Worm (Caenorhabditis elegans) whole organism, young adult: ENCODE results near the gene W09G12.6.

Source experiments
- B0035.1 ChIP-seq: sonication (generic microtip); optimal IDR thresholded peaks from 2 replicates; lab custom pipeline; 2016; ENCODE audit warnings: missing genetic modification characterization, mild to moderate bottlenecking, missing compliant biosample characterization, missing genotype, missing genetic modification reagents
- B0261.1 ChIP-seq: sonication (generic microtip); optimal IDR thresholded peaks from 2 replicates; lab custom pipeline; 2016; ENCODE audit warnings: mild to moderate bottlenecking, missing genetic modification characterization, moderate library complexity, missing compliant biosample characterization
- Y53F4B.3 ChIP-seq: fragments of 200-800 bp; sonication (Bioruptor generic); IDR thresholded peaks from 2 replicates; pipeline ENCODE4 v1.3.6; 2022; ENCODE audit warnings: missing genetic modification reagents, missing genetic modification characterization, missing compliant biosample characterization
- ama-1 ChIP-seq, 3 experiments: fragments of 150-350 bp in 1 of 3; sonication (generic microtip) in 2 of 3; optimal IDR thresholded peaks; 2 replicates each; lab custom pipeline; 2014 to 2018; ENCODE audit warnings: missing biosample characterization in 2 of 3, missing genetic modification characterization in 2 of 3, missing genetic modification reagents in 2 of 3
- attf-3 ChIP-seq: fragments of 200-800 bp; sonication (Bioruptor generic); conservative IDR thresholded peaks from 2 replicates; pipeline ENCODE4 v1.3.6; 2022; ENCODE audit warnings: missing genetic modification reagents, missing genetic modification characterization, missing compliant biosample characterization
- attf-5 ChIP-seq: fragments of 200-800 bp; sonication (Bioruptor generic); optimal IDR thresholded peaks from 2 replicates; lab custom pipeline; 2018; ENCODE audit warnings: mild to moderate bottlenecking, missing genetic modification characterization, missing compliant biosample characterization
- gei-17 ChIP-seq: fragments of 200-800 bp; sonication (Bioruptor generic); optimal IDR thresholded peaks from 2 replicates; lab custom pipeline; 2018; ENCODE audit warnings: mild to moderate bottlenecking, missing genetic modification characterization, missing compliant biosample characterization
- him-1 ChIP-seq: sonication (generic microtip); optimal IDR thresholded peaks from 2 replicates; lab custom pipeline; 2016; ENCODE audit warnings: missing genotype, missing genetic modification reagents, missing genetic modification characterization, missing compliant biosample characterization
- lin-26 ChIP-seq: fragments of 200-800 bp; sonication (Bioruptor generic); IDR thresholded peaks from 2 replicates; pipeline ENCODE4 v1.3.6; 2022; ENCODE audit warnings: missing genetic modification reagents, missing genetic modification characterization, missing compliant biosample characterization
- rcor-1 ChIP-seq: fragments of 200-800 bp; sonication (Bioruptor generic); IDR thresholded peaks from 2 replicates; pipeline ENCODE4 v1.3.6; 2022; ENCODE audit warnings: missing genetic modification reagents, missing genetic modification characterization, missing compliant biosample characterization
- snpc-4 ChIP-seq, 5 experiments: fragments of 150-350 bp in 1 of 5; sonication (generic microtip) in 4 of 5; optimal IDR thresholded peaks; 2 replicates each; lab custom pipeline; 2014 to 2018; ENCODE audit warnings: missing genetic modification characterization in 5 of 5, missing biosample characterization in 3 of 5, antibody characterized with exemption in 2 of 5, mild to moderate bottlenecking in 2 of 5, missing compliant biosample characterization in 2 of 5, missing genotype in 2 of 5, moderate library complexity in 2 of 5, missing genetic modification reagents in 1 of 5
- somi-1 ChIP-seq: fragments of 200-800 bp; sonication (Bioruptor generic); optimal IDR thresholded peaks from 2 replicates; lab custom pipeline; 2018; ENCODE audit warnings: mild to moderate bottlenecking, missing genetic modification characterization, missing compliant biosample characterization
- unc-130 ChIP-seq: sonication (generic microtip); optimal IDR thresholded peaks from 2 replicates; lab custom pipeline; 2016; ENCODE audit warnings: missing genetic modification reagents, missing genetic modification characterization, missing compliant biosample characterization

DNA sequence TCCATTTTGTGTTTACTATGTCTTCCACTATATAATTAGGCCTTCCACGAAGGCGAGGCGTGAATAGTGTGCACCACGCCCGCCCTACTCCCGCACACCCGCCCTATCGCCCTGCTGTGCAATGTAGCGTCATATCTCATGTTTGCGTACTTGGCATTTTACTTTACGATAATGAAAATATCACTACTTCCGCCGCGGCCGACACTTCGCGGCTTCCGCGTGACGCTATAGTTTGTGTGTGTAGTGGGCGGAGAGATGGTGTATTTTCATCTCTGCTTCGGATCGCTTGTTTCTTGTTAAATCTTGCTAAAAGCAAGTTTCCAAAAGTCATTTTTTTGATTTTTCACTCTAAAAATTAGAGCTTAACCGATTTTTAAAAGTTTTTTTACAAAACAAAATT lies 28.8 kb downstream of the W09G12.6 start:
- TF ChIP-seq lin-26 (GFP tag; lab: Robert Waterston, UW) (no peak), snpc-4 (GFP tag; optimal IDR thresholded peaks at IDR 0.05; lab: Kevin White, UChicago) (no peak), snpc-4 (tag; optimal IDR thresholded peaks at IDR 0.05; lab: Kevin White, UChicago) (peak; percentile 83 to 96 (median 92)), B0035.1 (tag; lab: Kevin White, UChicago) (no peak), him-1 (peak; percentile 6), unc-130 (GFP tag; lab: Kevin White, UChicago) (no peak), Y53F4B.3 (GFP tag; lab: Robert Waterston, UW) (no peak), ama-1 (optimal IDR thresholded peaks at IDR 0.05; lab: Kevin White, UChicago) (no peak), ama-1 (GFP tag; optimal IDR thresholded peaks at IDR 0.05; lab: Kevin White, UChicago) (no peak), attf-5 (no peak), gei-17 (GFP tag; lab: Kevin White, UChicago) (no peak), attf-3 (GFP tag; lab: Robert Waterston, UW) (no peak), rcor-1 (GFP tag; lab: Robert Waterston, UW) (no peak; the same call in 1 of the 2 replicates), B0261.1 (no peak), somi-1 (GFP tag; lab: Kevin White, UChicago) (no peak)
